Fruit fly (Drosophila melanogaster): ENCODE results near the gene Ptp61F.

Gene Ptp61F

DNA sequence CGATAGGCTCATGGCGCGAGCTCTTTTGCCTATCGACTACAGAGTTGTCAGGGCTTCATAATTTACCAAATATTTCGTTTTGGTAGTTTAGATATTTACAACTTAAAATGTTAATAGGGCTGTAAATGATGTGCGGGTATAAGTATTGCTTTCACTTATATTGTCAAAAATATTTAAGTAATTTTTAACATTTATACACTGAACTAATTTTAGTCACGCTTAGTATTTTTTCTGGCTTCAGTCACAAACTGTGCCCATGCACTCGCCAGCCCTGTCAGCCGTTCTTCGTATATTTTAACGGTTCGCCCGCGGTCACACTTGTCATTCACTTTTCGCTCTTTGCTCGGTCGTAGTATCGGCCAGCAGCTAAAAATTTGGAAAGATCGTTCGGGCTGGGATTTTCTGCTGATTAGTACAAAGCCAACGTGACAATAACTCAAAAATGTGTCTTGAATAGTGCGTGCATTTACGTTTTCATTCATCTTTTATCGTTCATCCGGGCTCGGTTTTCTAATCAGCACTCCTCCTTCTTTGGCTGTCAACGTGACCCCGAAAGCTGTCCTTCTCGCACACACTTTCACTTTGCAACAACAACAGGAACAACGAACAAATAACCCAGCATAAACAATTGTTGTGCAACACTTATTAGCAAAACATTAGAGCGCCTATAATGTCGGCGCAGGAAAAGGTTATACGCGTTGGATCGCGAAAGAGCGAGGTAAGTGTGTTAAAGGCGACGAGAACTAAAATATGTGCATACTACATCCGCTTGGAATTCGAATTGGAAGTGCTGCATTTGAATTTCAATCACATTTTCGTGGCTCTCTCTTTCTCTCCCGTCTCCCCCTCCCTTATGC is 140.3 kb downstream of the Ptp61F start, which contains the start of the genes Hmbs and CG2211 (continued):
- TF ChIP-seq CG33557 (GFP tag; optimal IDR thresholded peaks at IDR 0.05): peak; percentile 79
- peak; percentile 85 for TF ChIP-seq sisA (GFP tag; IDR thresholded peaks at IDR 0.05)
- TF ChIP-seq en (GFP tag; optimal IDR thresholded peaks at IDR 0.05): peak; percentile 3
- TF ChIP-seq pan (optimal IDR thresholded peaks at IDR 0.05): no peak
- TF ChIP-seq pan (GFP tag; optimal IDR thresholded peaks at IDR 0.05 in 1 of 2, IDR thresholded peaks at IDR 0.05 in 1 of 2): peak in 1 of 2 experiments; percentile 89
- TF ChIP-seq pros (GFP tag; optimal IDR thresholded peaks at IDR 0.05): peak; percentile 34
- peak; percentile 89 for TF ChIP-seq dysf (GFP tag; IDR thresholded peaks at IDR 0.05)
- peak; percentile 92 for TF ChIP-seq ind (GFP tag; optimal IDR thresholded peaks at IDR 0.05)
- TF ChIP-seq chinmo (GFP tag; IDR thresholded peaks at IDR 0.05; ENCODE audit: partially characterized antibody): 0 out of 4 replicates have a peak, but pooled peaks have one; percentile 39
- peak; percentile 73 for TF ChIP-seq ab (GFP tag; optimal IDR thresholded peaks at IDR 0.05)
- no peak for TF ChIP-seq CG15073 (GFP tag; optimal IDR thresholded peaks at IDR 0.05)
- peak; percentile 77 for TF ChIP-seq CG12236 (GFP tag; optimal IDR thresholded peaks at IDR 0.05)
- peak; percentile 94 for TF ChIP-seq vvl (GFP tag; IDR thresholded peaks at IDR 0.05)
- TF ChIP-seq Xbp1 (GFP tag; optimal IDR thresholded peaks at IDR 0.05): peak; percentile 91
- TF ChIP-seq Ravus (GFP tag; IDR thresholded peaks at IDR 0.05): peak; percentile 36; the same call in 1 of the 2 replicates
- TF ChIP-seq CG6175 (GFP tag; IDR thresholded peaks at IDR 0.05): peak; percentile 67; the same call in 2 of the 3 replicates
- TF ChIP-seq lbe (GFP tag; optimal IDR thresholded peaks at IDR 0.05): peak; percentile 86
- TF ChIP-seq CG10209 (GFP tag; optimal IDR thresholded peaks at IDR 0.05): peak; percentile 80
- TF ChIP-seq Atf-2 (GFP tag; optimal IDR thresholded peaks at IDR 0.05): peak; percentile 82
- peak; percentile 79 for TF ChIP-seq NfI (GFP tag; optimal IDR thresholded peaks at IDR 0.05)
- TF ChIP-seq nau (GFP tag; optimal IDR thresholded peaks at IDR 0.05): no peak
- no peak for TF ChIP-seq CG17568 (GFP tag; optimal IDR thresholded peaks at IDR 0.05)
- peak; percentile 84 for TF ChIP-seq CG6272 (GFP tag; IDR thresholded peaks at IDR 0.05)
- TF ChIP-seq pfk (GFP tag; optimal IDR thresholded peaks at IDR 0.05): peak; percentile 34
- peak; percentile 91 for TF ChIP-seq Dbx (GFP tag; IDR thresholded peaks at IDR 0.05)
- TF ChIP-seq GATAe (GFP tag; conservative IDR thresholded peaks at IDR 0.05): no peak; the same call in 1 of the 2 replicates
- TF ChIP-seq ash1 (GFP tag; optimal IDR thresholded peaks at IDR 0.05): peak; percentile 17
- peak; percentile 52 for TF ChIP-seq CG12071 (GFP tag; optimal IDR thresholded peaks at IDR 0.05)
- peak; percentile 73 for TF ChIP-seq Oli (tag; optimal IDR thresholded peaks at IDR 0.05)
- TF ChIP-seq MESR4 (GFP tag; optimal IDR thresholded peaks at IDR 0.05): peak; percentile 77
- TF ChIP-seq Asciz (GFP tag; optimal IDR thresholded peaks at IDR 0.05): peak; percentile 30
- peak; percentile 44 for TF ChIP-seq CG1529 (GFP tag; optimal IDR thresholded peaks at IDR 0.05)
- no peak for TF ChIP-seq Hr39 (optimal IDR thresholded peaks at IDR 0.05)
- TF ChIP-seq trh (GFP tag; optimal IDR thresholded peaks at IDR 0.05): peak; percentile 83
- peak; percentile 61 for TF ChIP-seq Neu2 (GFP tag; optimal IDR thresholded peaks at IDR 0.05; ENCODE audit: borderline replicate concordance)
- peak; percentile 87; the same call in 2 of the 3 replicates for TF ChIP-seq CG11456 (GFP tag; IDR thresholded peaks at IDR 0.05)
- peak; percentile 74 for TF ChIP-seq CG31224 (GFP tag; IDR thresholded peaks at IDR 0.05)
- no peak for TF ChIP-seq CG1832 (GFP tag; optimal IDR thresholded peaks at IDR 0.05)
- TF ChIP-seq CG14050 (GFP tag; IDR thresholded peaks at IDR 0.05): peak; percentile 72
- TF ChIP-seq stwl (tag; optimal IDR thresholded peaks at IDR 0.05): peak; percentile 92
- TF ChIP-seq CG8944 (GFP tag; optimal IDR thresholded peaks at IDR 0.05): peak; percentile 89
- peak; percentile 98 for TF ChIP-seq CG9797 (GFP tag; optimal IDR thresholded peaks at IDR 0.05)
- peak; percentile 84 for TF ChIP-seq ssp (GFP tag; IDR thresholded peaks at IDR 0.05)
- no peak for TF ChIP-seq Sry-β (GFP tag; optimal IDR thresholded peaks at IDR 0.05)
- peak; percentile 86 for TF ChIP-seq CG7839 (tag; optimal IDR thresholded peaks at IDR 0.05)
- peak; percentile 82 for TF ChIP-seq MBD-R2 (GFP tag; IDR thresholded peaks at IDR 0.05)
- no peak for TF ChIP-seq CG7745 (tag; optimal IDR thresholded peaks at IDR 0.05)
- no peak for TF ChIP-seq CG10431 (GFP tag; optimal IDR thresholded peaks at IDR 0.05)
- no peak for TF ChIP-seq CG15479 (GFP tag; optimal IDR thresholded peaks at IDR 0.05)

Data from whole organism, embryonic.